Worm (Caenorhabditis elegans) whole organism, late embryonic: ENCODE results near the gene Y55F3C.10.

Source experiments
- ama-1 ChIP-seq: fragments of 150-350 bp; optimal IDR thresholded peaks from 2 replicates; lab custom pipeline; 2014
- pha-4 ChIP-seq: fragments of 150-350 bp; optimal IDR thresholded peaks from 2 replicates; lab custom pipeline; 2018; ENCODE audit warnings: missing biosample characterization, missing genetic modification reagents, missing genetic modification characterization
- tbx-2 ChIP-seq: sonication (generic microtip); optimal IDR thresholded peaks from 2 replicates; lab custom pipeline; 2016; ENCODE audit warnings: missing genetic modification characterization, missing compliant biosample characterization
- unc-42 ChIP-seq: sonication (generic microtip); optimal IDR thresholded peaks from 2 replicates; lab custom pipeline; 2016; ENCODE audit warnings: missing genotype, missing genetic modification characterization, missing compliant biosample characterization

ce11 chrIV:670455-670854, 48.8 kb downstream of the Y55F3C.10 start, which contains the start of gene K11H12.11:
- TF ChIP-seq unc-42 (tag; lab: Kevin White, UChicago) (no peak), ama-1 (lab: Kevin White, UChicago) (no peak), tbx-2 (no peak), pha-4 (tag; lab: Kevin White, UChicago) (no peak)
